Worm (Caenorhabditis elegans) whole organism, L1 larva: ENCODE data around the gene srp-3.

Experiments used
- Y116A8C.19 ChIP-seq: sonication (generic microtip); optimal IDR thresholded peaks from 2 replicates; lab custom pipeline; 2016; ENCODE audit warnings: missing compliant biosample characterization, missing genetic modification characterization, borderline replicate concordance
- aha-1 ChIP-seq: fragments of 150-350 bp; optimal IDR thresholded peaks from 2 replicates; lab custom pipeline; 2014; ENCODE audit warnings: missing biosample characterization, missing genetic modification characterization
- aly-2 ChIP-seq: fragments of 150-350 bp; optimal IDR thresholded peaks from 2 replicates; lab custom pipeline; 2014; ENCODE audit warnings: missing biosample characterization, missing genetic modification characterization
- ama-1 ChIP-seq: fragments of 150-350 bp; optimal IDR thresholded peaks from 2 replicates; lab custom pipeline; 2014
- blmp-1 ChIP-seq: fragments of 150-350 bp; optimal IDR thresholded peaks from 2 replicates; lab custom pipeline; 2014; ENCODE audit warnings: missing biosample characterization, missing genetic modification characterization
- ceh-82 ChIP-seq, 3 experiments: fragments of 150-350 bp in 1 of 3; sonication (generic microtip) in 2 of 3; optimal IDR thresholded peaks; 2 replicates each; lab custom pipeline; 2014 to 2017; ENCODE audit warnings: missing biosample characterization in 3 of 3, missing genetic modification characterization in 3 of 3
- ces-1 ChIP-seq: fragments of 150-350 bp; optimal IDR thresholded peaks from 2 replicates; lab custom pipeline; 2014; ENCODE audit warnings: missing biosample characterization, missing genetic modification reagents, missing genetic modification characterization
- dpl-1 ChIP-seq, 3 experiments: fragments of 150-350 bp in 2 of 3; sonication (generic microtip) in 1 of 3; optimal IDR thresholded peaks; 2 replicates each; lab custom pipeline; 2014 to 2017; ENCODE audit warnings: missing biosample characterization in 3 of 3, missing genetic modification characterization in 3 of 3, missing genetic modification reagents in 3 of 3
- dsc-1 ChIP-seq: sonication (generic microtip); optimal IDR thresholded peaks from 2 replicates; lab custom pipeline; 2016; ENCODE audit warnings: mild to moderate bottlenecking, missing genetic modification characterization, missing compliant biosample characterization
- efl-1 ChIP-seq, 4 experiments: fragments of 150-350 bp; optimal IDR thresholded peaks in 3 of 4; peaks in 1 of 4; 1 replicate in 1 of 4; 2 replicates in 3 of 4; lab custom pipeline; 2014; ENCODE audit warnings: missing biosample characterization in 2 of 4, missing genetic modification characterization in 2 of 4, missing genetic modification reagents in 2 of 4
- elt-3 ChIP-seq, 6 experiments: fragments of 150-350 bp in 1 of 6; sonication (generic microtip); optimal IDR thresholded peaks; 2 replicates each; lab custom pipeline; 2017 to 2018; ENCODE audit warnings: missing biosample characterization in 6 of 6, missing genetic modification characterization in 6 of 6, inconsistent platforms in 1 of 6
- fkh-4 ChIP-seq: sonication (generic microtip); optimal IDR thresholded peaks from 2 replicates; lab custom pipeline; 2016; ENCODE audit warnings: missing compliant biosample characterization, missing genetic modification characterization, borderline replicate concordance
- fkh-8 ChIP-seq: sonication (generic microtip); optimal IDR thresholded peaks from 2 replicates; lab custom pipeline; 2016; ENCODE audit warnings: mild to moderate bottlenecking, missing genetic modification characterization, missing compliant biosample characterization
- grh-1 ChIP-seq: fragments of 200-800 bp; sonication (Bioruptor generic); IDR thresholded peaks from 2 replicates; pipeline ENCODE4 v1.3.6; 2022; ENCODE audit warnings: missing genetic modification reagents, missing genetic modification characterization, missing compliant biosample characterization
- jun-1 ChIP-seq: fragments of 150-350 bp; optimal IDR thresholded peaks from 2 replicates; lab custom pipeline; 2014; ENCODE audit warnings: missing biosample characterization, missing genetic modification reagents, missing genetic modification characterization
- lin-13 ChIP-seq: fragments of 150-350 bp; optimal IDR thresholded peaks from 2 replicates; lab custom pipeline; 2014; ENCODE audit warnings: missing biosample characterization, missing genetic modification reagents, missing genetic modification characterization
- lin-15B ChIP-seq: fragments of 150-350 bp; sonication (generic microtip); optimal IDR thresholded peaks from 3 replicates; lab custom pipeline; 2014; ENCODE audit warnings: missing biosample characterization, missing genetic modification characterization
- lin-35 ChIP-seq, 2 experiments: fragments of 150-350 bp; optimal IDR thresholded peaks; 2 replicates each; lab custom pipeline; 2014; ENCODE audit warnings: missing biosample characterization in 2 of 2, missing genetic modification characterization in 2 of 2, missing genetic modification reagents in 2 of 2
- lir-3 ChIP-seq: sonication (generic microtip); optimal IDR thresholded peaks from 2 replicates; lab custom pipeline; 2016; ENCODE audit warnings: mild to moderate bottlenecking, missing genetic modification characterization, moderate library complexity, missing compliant biosample characterization; ENCODE audit not compliant: poor library complexity
- lsy-2 ChIP-seq, 2 experiments: fragments of 150-350 bp; optimal IDR thresholded peaks; 2 replicates each; lab custom pipeline; 2014; ENCODE audit warnings: missing biosample characterization in 2 of 2, missing genetic modification characterization in 2 of 2
- mab-9 ChIP-seq: fragments of 200-800 bp; sonication (Bioruptor generic); IDR thresholded peaks from 2 replicates; pipeline ENCODE4 v1.3.6; 2022; ENCODE audit warnings: missing genetic modification reagents, missing genetic modification characterization, missing compliant biosample characterization
- mdl-1 ChIP-seq, 2 experiments: fragments of 150-350 bp; optimal IDR thresholded peaks; 2 replicates each; lab custom pipeline; 2014 to 2017; ENCODE audit warnings: missing biosample characterization in 2 of 2, missing genetic modification characterization in 2 of 2, inconsistent platforms in 1 of 2
- nhr-47 ChIP-seq: sonication (generic microtip); optimal IDR thresholded peaks from 2 replicates; lab custom pipeline; 2016; ENCODE audit warnings: mild to moderate bottlenecking, missing genetic modification characterization, moderate library complexity, missing compliant biosample characterization
- nhr-71 ChIP-seq: sonication (generic microtip); optimal IDR thresholded peaks from 2 replicates; lab custom pipeline; 2016; ENCODE audit warnings: mild to moderate bottlenecking, missing genetic modification characterization, moderate library complexity, missing compliant biosample characterization
- nhr-76 ChIP-seq: sonication (generic microtip); optimal IDR thresholded peaks from 2 replicates; lab custom pipeline; 2017; ENCODE audit warnings: missing biosample characterization, missing genetic modification characterization
- nhr-77 ChIP-seq: fragments of 150-350 bp; optimal IDR thresholded peaks from 2 replicates; lab custom pipeline; 2014; ENCODE audit warnings: missing biosample characterization, missing genetic modification characterization
- nhr-84 ChIP-seq: sonication (generic microtip); optimal IDR thresholded peaks from 2 replicates; lab custom pipeline; 2017; ENCODE audit warnings: missing biosample characterization, missing genetic modification characterization
- nhr-85 ChIP-seq: sonication (generic microtip); peaks from one replicate; lab custom pipeline; 2016; ENCODE audit warnings: missing genetic modification characterization, inconsistent platforms, missing compliant biosample characterization
- nhr-90 ChIP-seq: sonication (generic microtip); optimal IDR thresholded peaks from 2 replicates; lab custom pipeline; 2016; ENCODE audit warnings: mild to moderate bottlenecking, missing genetic modification characterization, missing compliant biosample characterization; ENCODE audit not compliant: poor library complexity
- pqm-1 ChIP-seq: sonication (generic microtip); optimal IDR thresholded peaks from 3 replicates; lab custom pipeline; 2017; ENCODE audit warnings: missing biosample characterization, missing genetic modification characterization
- rnt-1 ChIP-seq: sonication (generic microtip); optimal IDR thresholded peaks from 2 replicates; lab custom pipeline; 2016; ENCODE audit warnings: mild to moderate bottlenecking, missing genetic modification characterization, moderate library complexity, missing compliant biosample characterization
- skn-1 ChIP-seq: fragments of 150-350 bp; optimal IDR thresholded peaks from 2 replicates; lab custom pipeline; 2014; ENCODE audit warnings: missing biosample characterization, missing genetic modification characterization
- snu-23 ChIP-seq: sonication (generic microtip); optimal IDR thresholded peaks from 2 replicates; lab custom pipeline; 2016; ENCODE audit warnings: missing genetic modification characterization, missing compliant biosample characterization
- sox-4 ChIP-seq: sonication (generic microtip); optimal IDR thresholded peaks from 2 replicates; lab custom pipeline; 2016; ENCODE audit warnings: missing genetic modification characterization, missing compliant biosample characterization
- sptf-1 ChIP-seq: fragments of 150-350 bp; optimal IDR thresholded peaks from 2 replicates; lab custom pipeline; 2014; ENCODE audit warnings: missing biosample characterization, missing genetic modification characterization
- sup-37 ChIP-seq: fragments of 200-800 bp; sonication (Bioruptor generic); optimal IDR thresholded peaks from 2 replicates; lab custom pipeline; 2018; ENCODE audit warnings: mild to moderate bottlenecking, missing genetic modification characterization, missing compliant biosample characterization
- swsn-7 ChIP-seq: sonication (generic microtip); optimal IDR thresholded peaks from 2 replicates; lab custom pipeline; 2016; ENCODE audit warnings: missing genetic modification characterization, missing compliant biosample characterization
- tbx-2 ChIP-seq: sonication (generic microtip); optimal IDR thresholded peaks from 2 replicates; lab custom pipeline; 2016; ENCODE audit warnings: missing genetic modification characterization, missing compliant biosample characterization
- unc-30 ChIP-seq: sonication (generic microtip); optimal IDR thresholded peaks from 2 replicates; lab custom pipeline; 2017; ENCODE audit warnings: missing biosample characterization, missing genetic modification characterization
- unc-62 ChIP-seq: fragments of 150-350 bp; optimal IDR thresholded peaks from 2 replicates; lab custom pipeline; 2014; ENCODE audit warnings: missing biosample characterization, missing genetic modification reagents, missing genetic modification characterization
- unc-86 ChIP-seq: sonication (generic microtip); optimal IDR thresholded peaks from 2 replicates; lab custom pipeline; 2016; ENCODE audit warnings: missing genetic modification characterization, missing compliant biosample characterization
- unc-98 ChIP-seq: fragments of 200-800 bp; sonication (Bioruptor generic); IDR thresholded peaks from 2 replicates; pipeline ENCODE4 v1.3.6; 2022; ENCODE audit warnings: missing genetic modification characterization, missing compliant biosample characterization
- xbp-1 ChIP-seq: sonication (generic microtip); optimal IDR thresholded peaks from 2 replicates; lab custom pipeline; 2016; ENCODE audit warnings: missing genetic modification characterization, missing compliant biosample characterization
- zag-1 ChIP-seq: fragments of 150-350 bp; optimal IDR thresholded peaks from 2 replicates; lab custom pipeline; 2014; ENCODE audit warnings: missing biosample characterization, missing genetic modification characterization
- zip-4 ChIP-seq: fragments of 200-800 bp; sonication (Bioruptor generic); optimal IDR thresholded peaks from 2 replicates; lab custom pipeline; 2018; ENCODE audit warnings: mild to moderate bottlenecking, missing genetic modification characterization, moderate library complexity, missing compliant biosample characterization
- ztf-11 ChIP-seq, 2 experiments: sonication (generic microtip); optimal IDR thresholded peaks; 2 replicates each; lab custom pipeline; 2016 to 2017; ENCODE audit warnings: missing genetic modification characterization in 2 of 2, missing biosample characterization in 1 of 2, missing compliant biosample characterization in 1 of 2

srp-3 gene

DNA sequence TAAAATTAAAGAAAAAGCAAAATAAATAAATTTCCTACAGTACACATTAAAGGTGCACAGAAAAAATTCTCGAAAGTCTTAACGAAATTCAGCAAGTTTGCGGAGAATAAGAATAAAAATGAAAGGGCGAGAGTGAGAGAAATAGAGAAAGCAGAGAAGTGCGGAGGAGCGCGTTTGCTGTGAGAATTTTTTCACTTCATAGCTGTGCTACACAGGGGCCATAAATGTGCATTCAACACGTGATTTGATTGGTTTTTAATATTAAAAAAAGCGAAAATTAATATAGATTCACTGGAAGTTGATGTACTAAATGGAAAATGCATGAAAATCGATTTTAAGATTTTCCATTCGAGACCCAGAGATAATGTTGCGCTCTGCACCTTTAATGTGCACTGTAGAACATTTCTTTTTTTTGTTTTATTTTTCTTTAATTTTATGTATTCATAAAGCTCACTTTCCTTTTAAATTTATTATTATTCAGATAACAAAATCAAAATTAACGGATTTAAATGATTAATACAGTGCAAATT lies 9.5 kb downstream of the srp-3 start, which contains the start of gene Y32G9A.2 (continued):
- TF ChIP-seq fkh-4 (tag; lab: Kevin White, UChicago) (no peak), ama-1 (lab: Kevin White, UChicago) (no peak), aha-1 (tag; lab: Kevin White, UChicago) (no peak), sox-4 (tag; lab: Kevin White, UChicago) (no peak), lin-35 (GFP tag; optimal IDR thresholded peaks at IDR 0.05; lab: Kevin White, UChicago) (peak; percentile 51 to 78), nhr-84 (tag; lab: Kevin White, UChicago) (no peak), tbx-2 (peak; percentile 32), snu-23 (GFP tag; lab: Kevin White, UChicago) (peak; percentile 63), dsc-1 (peak; percentile 20), nhr-71 (tag; lab: Kevin White, UChicago) (no peak), sptf-1 (no peak), lsy-2 (tag; optimal IDR thresholded peaks at IDR 0.05; lab: Kevin White, UChicago) (peak in 1 of 2 experiments; percentile 72), nhr-76 (tag; lab: Kevin White, UChicago) (no peak), nhr-77 (tag; lab: Kevin White, UChicago) (peak; percentile 16), pqm-1 (tag; lab: Kevin White, UChicago) (no peak), dpl-1 (GFP tag; optimal IDR thresholded peaks at IDR 0.05; lab: Kevin White, UChicago) (peak; percentile 43 to 62 (median 61)), nhr-85 (tag; lab: Kevin White, UChicago) (peak; percentile 68), Y116A8C.19 (tag; lab: Kevin White, UChicago) (no peak), unc-86 (tag; lab: Kevin White, UChicago) (no peak), zag-1 (tag; lab: Kevin White, UChicago) (no peak), swsn-7 (tag; lab: Kevin White, UChicago) (peak; percentile 30), ceh-82 (tag; optimal IDR thresholded peaks at IDR 0.05; lab: Kevin White, UChicago) (peak in 1 of 3 experiments; percentile 36), aly-2 (no peak), mdl-1 (tag; optimal IDR thresholded peaks at IDR 0.05; lab: Kevin White, UChicago) (no peak), grh-1 (GFP tag; lab: Robert Waterston, UW) (no peak), unc-30 (tag; lab: Kevin White, UChicago) (no peak), ztf-11 (tag; optimal IDR thresholded peaks at IDR 0.05; lab: Kevin White, UChicago) (no peak), rnt-1 (tag; lab: Kevin White, UChicago) (peak; percentile 45), efl-1 (optimal IDR thresholded peaks at IDR 0.05; lab: Kevin White, UChicago) (peak; percentile 62 to 64), efl-1 (GFP tag; optimal IDR thresholded peaks at IDR 0.05 in 1 of 2; lab: Kevin White, UChicago) (peak; percentile 59 to 94), lin-13 (GFP tag; lab: Kevin White, UChicago) (peak; percentile 35), blmp-1 (tag; lab: Kevin White, UChicago) (peak; percentile 81), skn-1 (tag; lab: Kevin White, UChicago) (peak; percentile 43), unc-62 (GFP tag; lab: Kevin White, UChicago) (no peak), nhr-90 (tag; lab: Kevin White, UChicago) (peak; percentile 42), elt-3 (tag; optimal IDR thresholded peaks at IDR 0.05; lab: Kevin White, UChicago) (no peak), sup-37 (GFP tag; lab: Kevin White, UChicago) (no peak), zip-4 (no peak), fkh-8 (tag; lab: Kevin White, UChicago) (no peak), jun-1 (tag; lab: Kevin White, UChicago) (no peak), xbp-1 (tag; lab: Kevin White, UChicago) (peak; percentile 1), lin-15B (tag; lab: Kevin White, UChicago) (peak; percentile 22), ces-1 (GFP tag; lab: Kevin White, UChicago) (no peak), unc-98 (GFP tag; lab: Robert Waterston, UW) (no peak), mab-9 (no peak), lir-3 (no peak), nhr-47 (tag; lab: Kevin White, UChicago) (no peak)
- TF ChIP-seq, all 84 proteins: peak for 21
